Fruit fly (Drosophila melanogaster): ENCODE data around the gene CG14990.

Gene CG14990

DNA sequence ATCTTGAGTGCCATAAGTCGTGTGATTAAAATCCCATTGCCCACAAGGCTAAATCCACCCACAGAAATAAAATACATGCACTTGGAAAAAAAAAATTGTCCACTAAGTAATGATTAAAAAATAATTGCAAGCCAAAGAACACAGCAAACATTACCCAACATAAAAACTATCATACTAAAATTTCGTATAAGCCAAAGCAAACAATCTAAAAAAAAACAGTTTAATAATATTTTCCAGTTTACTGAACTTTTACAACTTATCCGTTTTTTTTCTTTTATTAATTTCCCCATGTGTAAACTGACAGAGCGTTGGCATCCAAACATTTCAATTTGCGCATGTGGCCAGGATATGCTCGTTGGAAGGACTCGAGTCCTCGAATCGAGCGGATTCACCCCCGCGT lies 12.7 kb upstream of the CG14990 start (continued):
- peak; percentile 47 for TF ChIP-seq CG10979 (tag; optimal IDR thresholded peaks at IDR 0.05)
- no peak for TF ChIP-seq pho (GFP tag; optimal IDR thresholded peaks at IDR 0.05)
- TF ChIP-seq CG9876 (GFP tag; optimal IDR thresholded peaks at IDR 0.05) = no peak
- peak; percentile 4 for TF ChIP-seq tin (GFP tag; optimal IDR thresholded peaks at IDR 0.05)
- no peak for TF ChIP-seq grau (tag; optimal IDR thresholded peaks at IDR 0.05)
- no peak for TF ChIP-seq crc (GFP tag; optimal IDR thresholded peaks at IDR 0.05)
- TF ChIP-seq D (optimal IDR thresholded peaks at IDR 0.05) = no peak
- TF ChIP-seq D (GFP tag; optimal IDR thresholded peaks at IDR 0.05) = peak; percentile 6
- peak; percentile 7 for TF ChIP-seq CG10267 (tag; optimal IDR thresholded peaks at IDR 0.05)
- peak; percentile 16 for TF ChIP-seq CG8388 (GFP tag; optimal IDR thresholded peaks at IDR 0.05)
- TF ChIP-seq zen2 (GFP tag; IDR thresholded peaks at IDR 0.05; ENCODE audit: partially characterized antibody) = no peak
- peak; percentile 52 for TF ChIP-seq CG11504 (tag; optimal IDR thresholded peaks at IDR 0.05)
- peak; percentile 44 for TF ChIP-seq Blimp-1 (GFP tag; optimal IDR thresholded peaks at IDR 0.05)
- TF ChIP-seq HLHmδ (GFP tag; optimal IDR thresholded peaks at IDR 0.05) = no peak
- TF ChIP-seq Oli (tag; optimal IDR thresholded peaks at IDR 0.05) = no peak
- TF ChIP-seq nerfin-1 (tag; optimal IDR thresholded peaks at IDR 0.05) = peak; percentile 70
- no peak for TF ChIP-seq gsb (GFP tag; IDR thresholded peaks at IDR 0.05)
- peak; percentile 38 for TF ChIP-seq dmrt99B (tag; optimal IDR thresholded peaks at IDR 0.05)
- TF ChIP-seq gem (tag; optimal IDR thresholded peaks at IDR 0.05) = peak; percentile 46
- TF ChIP-seq bsh (GFP tag; optimal IDR thresholded peaks at IDR 0.05) = peak in 1 of 2 experiments; percentile 26
- peak; percentile 83 for TF ChIP-seq sens (GFP tag)
- TF ChIP-seq nmo (GFP tag; optimal IDR thresholded peaks at IDR 0.05) = peak; percentile 35
- TF ChIP-seq CG31441 (GFP tag; IDR thresholded peaks at IDR 0.05) = 0 out of 2 replicates have a peak, but pooled peaks have one; percentile 13
- TF ChIP-seq Atf3 (GFP tag; optimal IDR thresholded peaks at IDR 0.05) = no peak
- TF ChIP-seq CG2712 (tag; optimal IDR thresholded peaks at IDR 0.05) = peak; percentile 33
- TF ChIP-seq PHDP (tag; optimal IDR thresholded peaks at IDR 0.05) = peak; percentile 0
- no peak for TF ChIP-seq Antp (GFP tag; optimal IDR thresholded peaks at IDR 0.05)
- no peak for TF ChIP-seq CG6654 (GFP tag; optimal IDR thresholded peaks at IDR 0.05)
- TF ChIP-seq phol (tag; optimal IDR thresholded peaks at IDR 0.05) = peak; percentile 30
- no peak for TF ChIP-seq luna (GFP tag; optimal IDR thresholded peaks at IDR 0.05)
- TF ChIP-seq Spps (tag; optimal IDR thresholded peaks at IDR 0.05) = no peak
- no peak for TF ChIP-seq CG13775 (GFP tag; optimal IDR thresholded peaks at IDR 0.05)
- no peak for TF ChIP-seq jumu (GFP tag; optimal IDR thresholded peaks at IDR 0.05)
- no peak for TF ChIP-seq Dip2 (GFP tag; IDR thresholded peaks at IDR 0.05)
- no peak for TF ChIP-seq sd (tag; optimal IDR thresholded peaks at IDR 0.05)
- TF ChIP-seq lola (GFP tag; optimal IDR thresholded peaks at IDR 0.05) = peak in 1 of 3 experiments; percentile 1
- TF ChIP-seq ro (GFP tag; IDR thresholded peaks at IDR 0.05) = no peak
- TF ChIP-seq CG5180 (GFP tag; optimal IDR thresholded peaks at IDR 0.05) = no peak
- no peak for TF ChIP-seq pan (optimal IDR thresholded peaks at IDR 0.05)
- TF ChIP-seq pan (GFP tag; optimal IDR thresholded peaks at IDR 0.05 in 1 of 2, IDR thresholded peaks at IDR 0.05 in 1 of 2) = no peak
- peak; percentile 20 for TF ChIP-seq Sox100B (GFP tag; optimal IDR thresholded peaks at IDR 0.05)
- TF ChIP-seq CG2678 (tag; optimal IDR thresholded peaks at IDR 0.05) = peak; percentile 36
- no peak for TF ChIP-seq CG9932 (GFP tag; IDR thresholded peaks at IDR 0.05)

Data from whole organism, embryonic.